Fruit fly (Drosophila melanogaster): Measurements from ENCODE around the gene CG17005.

- no peak for TF ChIP-seq CG16863 (GFP tag; optimal IDR thresholded peaks at IDR 0.05)
- no peak for TF ChIP-seq gce (GFP tag; IDR thresholded peaks at IDR 0.05)
- TF ChIP-seq CG10147 (GFP tag; optimal IDR thresholded peaks at IDR 0.05): no peak
- no peak for TF ChIP-seq CG17186 (GFP tag; optimal IDR thresholded peaks at IDR 0.05)
- TF ChIP-seq fru (optimal IDR thresholded peaks at IDR 0.05): no peak
- TF ChIP-seq usp (GFP tag; optimal IDR thresholded peaks at IDR 0.05): no peak
- no peak for TF ChIP-seq NK7.1 (GFP tag; optimal IDR thresholded peaks at IDR 0.05)
- no peak for TF ChIP-seq E2f1 (GFP tag; IDR thresholded peaks at IDR 0.05)
- TF ChIP-seq Ssrp (tag; optimal IDR thresholded peaks at IDR 0.05): no peak
- TF ChIP-seq sens (GFP tag): no peak
- TF ChIP-seq Six4 (GFP tag; optimal IDR thresholded peaks at IDR 0.05): no peak
- TF ChIP-seq CG32767 (GFP tag; IDR thresholded peaks at IDR 0.05): no peak
- no peak for TF ChIP-seq BEAF-32 (GFP tag; optimal IDR thresholded peaks at IDR 0.05)
Measured at dm6 chr2L:9349246-9349645, 21.7 kb downstream of the CG17005 start, which contains the start of gene CG43350.

Measured in whole organism, embryonic.